Worm (Caenorhabditis elegans) whole organism, late embryonic: ENCODE measurements around the gene hlh-33.

Source experiments
- F13H6.1 ChIP-seq: sonication (generic microtip); optimal IDR thresholded peaks from 2 replicates; lab custom pipeline; 2016; ENCODE audit warnings: missing genetic modification characterization, missing compliant biosample characterization
- ceh-2 ChIP-seq: sonication (generic microtip); optimal IDR thresholded peaks from 2 replicates; lab custom pipeline; 2016; ENCODE audit warnings: missing genotype, missing genetic modification characterization, missing compliant biosample characterization
- ceh-31 ChIP-seq: sonication (generic microtip); optimal IDR thresholded peaks from 2 replicates; lab custom pipeline; 2016; ENCODE audit warnings: missing genetic modification characterization, missing compliant biosample characterization
- fax-1 ChIP-seq: sonication (generic microtip); optimal IDR thresholded peaks from 2 replicates; lab custom pipeline; 2016; ENCODE audit warnings: missing genotype, missing genetic modification characterization, missing compliant biosample characterization
- fkh-10 ChIP-seq: fragments of 150-350 bp; optimal IDR thresholded peaks from 2 replicates; lab custom pipeline; 2014; ENCODE audit warnings: missing biosample characterization, missing genetic modification reagents, missing genetic modification characterization
- gmeb-2 ChIP-seq: sonication (generic microtip); optimal IDR thresholded peaks from 2 replicates; lab custom pipeline; 2016; ENCODE audit warnings: missing genetic modification characterization, inconsistent platforms, missing compliant biosample characterization
- mec-3 ChIP-seq: sonication (generic microtip); optimal IDR thresholded peaks from 2 replicates; lab custom pipeline; 2016; ENCODE audit warnings: borderline replicate concordance, missing genetic modification characterization, missing compliant biosample characterization
- pag-3 ChIP-seq: sonication (generic microtip); optimal IDR thresholded peaks from 2 replicates; lab custom pipeline; 2016; ENCODE audit warnings: missing compliant biosample characterization, missing genetic modification characterization, borderline replicate concordance
- sox-4 ChIP-seq: sonication (generic microtip); optimal IDR thresholded peaks from 2 replicates; lab custom pipeline; 2017; ENCODE audit warnings: mild to moderate bottlenecking, missing genetic modification characterization, inconsistent platforms, missing compliant biosample characterization
- unc-55 ChIP-seq: sonication (generic microtip); optimal IDR thresholded peaks from 2 replicates; lab custom pipeline; 2017; ENCODE audit warnings: missing biosample characterization, missing genetic modification reagents, missing genetic modification characterization

DNA sequence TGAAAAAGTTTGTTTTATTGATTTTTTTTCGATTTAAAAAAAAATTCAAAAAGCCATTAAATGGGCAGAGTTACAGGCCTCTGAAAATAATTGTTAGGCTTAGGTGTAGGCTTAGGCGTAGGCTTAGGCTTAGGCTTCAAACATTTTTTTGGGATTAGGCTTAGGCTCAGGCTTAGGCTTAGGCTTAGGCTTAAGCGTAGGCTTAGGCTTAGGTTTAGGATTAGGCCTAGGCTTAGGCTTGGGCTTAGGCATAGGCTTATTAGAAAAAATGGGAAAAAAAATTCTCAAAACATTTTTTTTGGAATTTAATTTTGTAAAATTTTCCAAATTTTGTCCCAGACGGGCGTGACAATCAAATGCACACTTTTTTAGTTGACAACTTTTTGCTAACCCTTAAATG lies 983 bp downstream of the hlh-33 start:
- TF ChIP-seq unc-55 (GFP tag; lab: Kevin White, UChicago), result no peak
- no peak for TF ChIP-seq fkh-10 (GFP tag; lab: Kevin White, UChicago)
- TF ChIP-seq F13H6.1 (tag; lab: Kevin White, UChicago), result no peak
- TF ChIP-seq fax-1 (tag; lab: Kevin White, UChicago), result no peak
- no peak for TF ChIP-seq sox-4 (tag; lab: Kevin White, UChicago)
- TF ChIP-seq ceh-31 (tag; lab: Kevin White, UChicago), result no peak
- no peak for TF ChIP-seq pag-3 (tag; lab: Kevin White, UChicago)
- no peak for TF ChIP-seq mec-3
- TF ChIP-seq ceh-2 (tag; lab: Kevin White, UChicago), result no peak
- no peak for TF ChIP-seq gmeb-2 (tag; lab: Kevin White, UChicago)
